Worm (Caenorhabditis elegans): ENCODE data around the gene lias-1.

ce11 chrIII:3482291-3482690 is 22.6 kb downstream of the lias-1 start, which contains the start of gene C34C12.6:
- no peak for TF ChIP-seq dao-5 (tag; optimal IDR thresholded peaks at IDR 0.05)
- TF ChIP-seq W03F9.2 (tag; optimal IDR thresholded peaks at IDR 0.05), result no peak
- TF ChIP-seq him-1 (tag; optimal IDR thresholded peaks at IDR 0.05), result no peak

Measured in whole organism, L4/young adult.